Worm (Caenorhabditis elegans) whole organism, L3 larva: ENCODE data around the gene acdh-2.

Experiments used
- ama-1 ChIP-seq: fragments of 150-350 bp; optimal IDR thresholded peaks from 2 replicates; lab custom pipeline; 2018
- eor-1 ChIP-seq, 2 experiments: fragments of 150-350 bp; optimal IDR thresholded peaks; 2 replicates each; lab custom pipeline; 2014 to 2018; ENCODE audit warnings: missing biosample characterization in 2 of 2, missing genetic modification characterization in 2 of 2
- lsy-12 ChIP-seq: sonication (generic microtip); optimal IDR thresholded peaks from 2 replicates; lab custom pipeline; 2016; ENCODE audit warnings: mild to moderate bottlenecking, missing genetic modification characterization, missing compliant biosample characterization
- pqm-1 ChIP-seq: fragments of 150-350 bp; optimal IDR thresholded peaks from 2 replicates; lab custom pipeline; 2017; ENCODE audit warnings: missing biosample characterization, missing genetic modification characterization, inconsistent platforms
- tbx-2 ChIP-seq: sonication (generic microtip); optimal IDR thresholded peaks from 2 replicates; lab custom pipeline; 2016; ENCODE audit warnings: mild to moderate bottlenecking, missing genetic modification characterization, missing compliant biosample characterization
- ztf-4 ChIP-seq: fragments of 150-350 bp; optimal IDR thresholded peaks from 2 replicates; lab custom pipeline; 2014; ENCODE audit warnings: missing biosample characterization, missing genetic modification characterization

DNA sequence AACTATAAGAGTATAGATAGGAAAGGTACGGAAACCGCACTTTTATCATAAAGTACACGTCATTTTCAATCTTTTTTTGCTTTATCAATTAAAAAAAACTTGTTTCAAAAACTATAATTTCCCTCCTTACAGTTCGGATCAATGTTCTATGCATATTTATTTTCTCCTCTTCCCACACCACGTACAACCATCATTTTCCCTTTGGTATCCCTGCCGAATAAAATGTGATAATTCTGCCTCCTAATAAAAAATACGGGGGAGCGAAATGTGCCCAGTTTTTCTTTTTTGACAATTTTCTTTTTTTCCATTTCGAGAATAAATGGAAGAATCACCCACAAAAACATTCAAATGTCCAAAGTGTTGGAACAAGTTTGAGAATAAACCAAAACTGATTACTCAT, 31.8 kb downstream of the acdh-2 start, which contains the start of gene ZK177.3:
- no peak for TF ChIP-seq lsy-12 (tag; lab: Kevin White, UChicago)
- no peak for TF ChIP-seq pqm-1 (tag; lab: Kevin White, UChicago)
- TF ChIP-seq ztf-4 (tag; lab: Kevin White, UChicago) = no peak
- TF ChIP-seq ama-1 (lab: Kevin White, UChicago) = no peak
- TF ChIP-seq eor-1 (tag; optimal IDR thresholded peaks at IDR 0.05; lab: Kevin White, UChicago) = no peak
- TF ChIP-seq tbx-2 = no peak
